Worm (Caenorhabditis elegans) whole organism, late embryonic: ENCODE measurements around the gene ilys-3.

Experiments used
- T23F11.4 ChIP-seq: fragments of 200-800 bp; sonication (Bioruptor generic); optimal IDR thresholded peaks from 2 replicates; lab custom pipeline; 2018; ENCODE audit warnings: mild to moderate bottlenecking, missing genetic modification characterization, missing compliant biosample characterization
- dmd-4 ChIP-seq: sonication (generic microtip); optimal IDR thresholded peaks from 2 replicates; lab custom pipeline; 2016; ENCODE audit warnings: borderline replicate concordance, missing genetic modification characterization, missing compliant biosample characterization
- fkh-10 ChIP-seq: fragments of 150-350 bp; optimal IDR thresholded peaks from 2 replicates; lab custom pipeline; 2014; ENCODE audit warnings: missing biosample characterization, missing genetic modification reagents, missing genetic modification characterization

DNA sequence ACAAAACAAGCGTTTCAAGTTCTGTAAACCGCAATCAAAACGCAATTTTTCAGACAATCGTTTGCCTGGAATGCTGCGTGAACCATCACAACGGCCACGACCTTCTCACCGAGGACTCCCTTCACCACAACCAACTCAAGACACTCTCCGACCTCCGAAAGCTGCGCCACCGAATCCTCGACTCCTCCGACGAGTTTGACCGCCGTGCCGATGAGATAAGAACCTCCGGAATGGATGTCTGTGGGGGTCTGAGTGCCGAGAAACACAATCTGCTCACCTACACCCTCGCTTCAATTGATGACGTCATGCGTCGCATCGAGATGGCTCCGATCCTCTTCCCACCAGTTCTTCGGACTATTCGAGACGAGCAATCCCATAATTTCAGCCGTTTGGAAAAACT, 29.9 kb upstream of the ilys-3 start:
- TF ChIP-seq fkh-10 (GFP tag; lab: Kevin White, UChicago) (no peak), T23F11.4 (GFP tag; lab: Kevin White, UChicago) (no peak), dmd-4 (tag; lab: Kevin White, UChicago) (no peak)
